Worm (Caenorhabditis elegans) whole organism, young adult: ENCODE results near the gene F45G2.8.

ENCODE experiments used
- F22D6.2 ChIP-seq: sonication (generic microtip); optimal IDR thresholded peaks from 2 replicates; lab custom pipeline; 2016; ENCODE audit warnings: mild to moderate bottlenecking, missing genetic modification characterization, missing compliant biosample characterization
- F52B5.7 ChIP-seq: sonication (generic microtip); optimal IDR thresholded peaks from 2 replicates; lab custom pipeline; 2016; ENCODE audit warnings: mild to moderate bottlenecking, missing genetic modification characterization, missing compliant biosample characterization
- F57A8.1 ChIP-seq: fragments of 200-800 bp; sonication (Bioruptor generic); optimal IDR thresholded peaks from 2 replicates; lab custom pipeline; 2018; ENCODE audit warnings: mild to moderate bottlenecking, missing genetic modification characterization, moderate library complexity, missing compliant biosample characterization
- K11D2.4 ChIP-seq: fragments of 200-800 bp; sonication (Bioruptor generic); IDR thresholded peaks from 2 replicates; pipeline ENCODE4 v1.3.6; 2022; ENCODE audit warnings: missing genetic modification reagents, missing genetic modification characterization, missing compliant biosample characterization
- T26A5.8 ChIP-seq: sonication (generic microtip); optimal IDR thresholded peaks from 2 replicates; lab custom pipeline; 2016; ENCODE audit warnings: missing genetic modification characterization, missing compliant biosample characterization
- aptf-3 ChIP-seq: fragments of 200-800 bp; sonication (Bioruptor generic); IDR thresholded peaks from 2 replicates; pipeline ENCODE4 v1.3.6; 2022; ENCODE audit warnings: missing genetic modification characterization, missing compliant biosample characterization
- athp-1 ChIP-seq: sonication (generic microtip); optimal IDR thresholded peaks from 2 replicates; lab custom pipeline; 2017; ENCODE audit warnings: mild to moderate bottlenecking, missing genetic modification characterization, missing compliant biosample characterization
- ceh-91 ChIP-seq: fragments of 200-800 bp; sonication (Bioruptor generic); IDR thresholded peaks from 2 replicates; pipeline ENCODE4 v1.3.6; 2022; ENCODE audit warnings: missing genetic modification reagents, missing genetic modification characterization, missing compliant biosample characterization
- egrh-3 ChIP-seq: fragments of 200-800 bp; sonication (Bioruptor generic); IDR thresholded peaks from 2 replicates; pipeline ENCODE4 v1.3.6; 2022; ENCODE audit warnings: missing genetic modification reagents, missing genetic modification characterization, missing compliant biosample characterization
- ets-4 ChIP-seq: fragments of 200-800 bp; sonication (Bioruptor generic); optimal IDR thresholded peaks from 2 replicates; lab custom pipeline; 2018; ENCODE audit warnings: mild to moderate bottlenecking, missing genetic modification characterization, missing compliant biosample characterization
- hlh-12 ChIP-seq: sonication (generic microtip); optimal IDR thresholded peaks from 2 replicates; lab custom pipeline; 2016; ENCODE audit warnings: missing genetic modification characterization, missing compliant biosample characterization
- hlh-26 ChIP-seq: fragments of 200-800 bp; sonication (Bioruptor generic); conservative IDR thresholded peaks from 2 replicates; pipeline ENCODE4 v1.3.6; 2022; ENCODE audit warnings: missing genetic modification reagents, missing genetic modification characterization, missing compliant biosample characterization
- hmg-1.2 ChIP-seq: fragments of 200-800 bp; sonication (Bioruptor generic); IDR thresholded peaks from 2 replicates; pipeline ENCODE4 v1.3.6; 2022; ENCODE audit warnings: missing genetic modification reagents, missing genetic modification characterization, missing compliant biosample characterization
- hrde-1 ChIP-seq: sonication (generic microtip); optimal IDR thresholded peaks from 2 replicates; lab custom pipeline; 2016; ENCODE audit warnings: missing genetic modification characterization, mild to moderate bottlenecking, missing compliant biosample characterization, moderate library complexity, missing genotype, missing genetic modification reagents, borderline replicate concordance
- hsf-1 ChIP-seq: fragments of 200-800 bp; sonication (Bioruptor generic); IDR thresholded peaks from 2 replicates; pipeline ENCODE4 v1.3.6; 2022; ENCODE audit warnings: missing genetic modification reagents, missing genetic modification characterization, missing compliant biosample characterization
- let-607 ChIP-seq, 2 experiments: fragments of 200-800 bp in 1 of 2; sonication (Bioruptor generic) in 1 of 2; sonication (generic microtip) in 1 of 2; optimal IDR thresholded peaks; 2 replicates each; lab custom pipeline; 2016 to 2018; ENCODE audit warnings: mild to moderate bottlenecking in 2 of 2, missing compliant biosample characterization in 2 of 2, missing genetic modification characterization in 2 of 2, moderate library complexity in 2 of 2, missing genotype in 1 of 2
- lin-35 ChIP-seq, 3 experiments: fragments of 150-350 bp in 2 of 3; sonication (generic microtip) in 1 of 3; optimal IDR thresholded peaks; 2 replicates each; lab custom pipeline; 2014 to 2018; ENCODE audit warnings: missing biosample characterization in 3 of 3, missing genetic modification characterization in 3 of 3, missing genetic modification reagents in 3 of 3
- lin-40 ChIP-seq: sonication (generic microtip); optimal IDR thresholded peaks from 2 replicates; lab custom pipeline; 2016; ENCODE audit warnings: missing genetic modification characterization, mild to moderate bottlenecking, missing compliant biosample characterization, missing genotype, missing genetic modification reagents
- lin-54 ChIP-seq: fragments of 200-800 bp; sonication (Bioruptor generic); optimal IDR thresholded peaks from 2 replicates; lab custom pipeline; 2018; ENCODE audit warnings: mild to moderate bottlenecking, missing genetic modification characterization, missing compliant biosample characterization
- lir-1 ChIP-seq: fragments of 200-800 bp; sonication (Bioruptor generic); conservative IDR thresholded peaks from 2 replicates; pipeline ENCODE4 v1.3.6; 2022; ENCODE audit warnings: missing genetic modification reagents, missing genetic modification characterization, missing compliant biosample characterization
- lsy-27 ChIP-seq: sonication (generic microtip); optimal IDR thresholded peaks from 2 replicates; lab custom pipeline; 2017; ENCODE audit warnings: missing genetic modification characterization, mild to moderate bottlenecking, missing compliant biosample characterization, antibody characterized with exemption, missing genotype, borderline replicate concordance; ENCODE audit not compliant: insufficient read depth
- madf-10 ChIP-seq: sonication (generic microtip); optimal IDR thresholded peaks from 2 replicates; lab custom pipeline; 2016; ENCODE audit warnings: mild to moderate bottlenecking, missing genetic modification characterization, missing compliant biosample characterization
- madf-8 ChIP-seq: fragments of 200-800 bp; sonication (Bioruptor generic); conservative IDR thresholded peaks from 2 replicates; pipeline ENCODE4 v1.3.6; 2022; ENCODE audit warnings: missing genetic modification reagents, missing genetic modification characterization, missing compliant biosample characterization
- nfyb-1 ChIP-seq: fragments of 200-800 bp; sonication (Bioruptor generic); IDR thresholded peaks from 2 replicates; pipeline ENCODE4 v1.3.6; 2022; ENCODE audit warnings: missing genetic modification reagents, missing genetic modification characterization, missing compliant biosample characterization
- nhr-90 ChIP-seq: sonication (generic microtip); optimal IDR thresholded peaks from 2 replicates; lab custom pipeline; 2016; ENCODE audit warnings: missing genotype, mild to moderate bottlenecking, missing genetic modification characterization, missing compliant biosample characterization
- pha-4 ChIP-seq: fragments of 150-350 bp; sonication (generic microtip); optimal IDR thresholded peaks from 2 replicates; lab custom pipeline; 2014; ENCODE audit warnings: missing biosample characterization, missing genetic modification reagents, missing genetic modification characterization
- rcor-1 ChIP-seq: fragments of 200-800 bp; sonication (Bioruptor generic); IDR thresholded peaks from 2 replicates; pipeline ENCODE4 v1.3.6; 2022; ENCODE audit warnings: missing genetic modification reagents, missing genetic modification characterization, missing compliant biosample characterization
- snpc-4 ChIP-seq, 5 experiments: fragments of 150-350 bp in 1 of 5; sonication (generic microtip) in 4 of 5; optimal IDR thresholded peaks; 2 replicates each; lab custom pipeline; 2014 to 2018; ENCODE audit warnings: missing genetic modification characterization in 5 of 5, missing biosample characterization in 3 of 5, antibody characterized with exemption in 2 of 5, mild to moderate bottlenecking in 2 of 5, missing compliant biosample characterization in 2 of 5, missing genotype in 2 of 5, moderate library complexity in 2 of 5, missing genetic modification reagents in 1 of 5
- tlf-1 ChIP-seq: fragments of 200-800 bp; sonication (Bioruptor generic); optimal IDR thresholded peaks from 2 replicates; lab custom pipeline; 2018; ENCODE audit warnings: mild to moderate bottlenecking, missing genetic modification characterization, missing compliant biosample characterization
- unc-130 ChIP-seq: sonication (generic microtip); optimal IDR thresholded peaks from 2 replicates; lab custom pipeline; 2016; ENCODE audit warnings: missing genetic modification reagents, missing genetic modification characterization, missing compliant biosample characterization
- ztf-22 ChIP-seq: fragments of 200-800 bp; sonication (Bioruptor generic); optimal IDR thresholded peaks from 2 replicates; lab custom pipeline; 2018; ENCODE audit warnings: mild to moderate bottlenecking, missing genetic modification characterization, moderate library complexity, missing compliant biosample characterization
- ztf-6 ChIP-seq: fragments of 200-800 bp; sonication (Bioruptor generic); IDR thresholded peaks from 2 replicates; pipeline ENCODE4 v1.3.6; 2022; ENCODE audit warnings: missing genetic modification reagents, missing genetic modification characterization, missing compliant biosample characterization

Gene F45G2.8

DNA sequence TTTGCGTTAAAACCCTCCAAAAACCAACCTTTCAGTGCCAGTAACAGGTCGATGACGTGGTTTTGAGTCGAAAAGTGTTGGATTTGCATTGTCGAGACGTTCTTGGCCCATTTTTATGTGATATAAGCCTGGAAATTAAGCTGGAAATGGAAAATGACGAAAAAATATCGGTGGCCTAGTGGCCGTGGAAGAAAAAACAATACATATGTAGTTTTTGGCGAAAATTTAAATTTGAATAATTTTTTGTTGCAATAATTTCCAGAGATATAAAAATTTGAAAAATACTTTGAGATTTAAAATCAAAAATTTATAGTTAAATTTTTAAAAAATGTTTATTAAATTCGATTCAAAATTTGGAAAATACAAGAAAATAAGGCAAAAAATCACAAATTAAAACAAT is 3.9 kb upstream of the F45G2.8 start, which contains the start of gene ciao-2B:
Gene ciao-2B (minus strand): TSS at position 130 of the 400 bp plus-strand sequence.
- peak in 1 of 3 experiments; percentile 64 for TF ChIP-seq lin-35 (GFP tag; optimal IDR thresholded peaks at IDR 0.05; lab: Kevin White, UChicago)
- no peak for TF ChIP-seq tlf-1
- no peak for TF ChIP-seq snpc-4 (GFP tag; optimal IDR thresholded peaks at IDR 0.05; lab: Kevin White, UChicago)
- TF ChIP-seq snpc-4 (tag; optimal IDR thresholded peaks at IDR 0.05; lab: Kevin White, UChicago): no peak
- peak; percentile 39 for TF ChIP-seq lin-54
- 0 out of 2 replicates have a peak, but pooled peaks have one; percentile 11 for TF ChIP-seq hsf-1 (GFP tag; lab: Robert Waterston, UW)
- TF ChIP-seq, all 124 proteins: peak for 3

DNA sequence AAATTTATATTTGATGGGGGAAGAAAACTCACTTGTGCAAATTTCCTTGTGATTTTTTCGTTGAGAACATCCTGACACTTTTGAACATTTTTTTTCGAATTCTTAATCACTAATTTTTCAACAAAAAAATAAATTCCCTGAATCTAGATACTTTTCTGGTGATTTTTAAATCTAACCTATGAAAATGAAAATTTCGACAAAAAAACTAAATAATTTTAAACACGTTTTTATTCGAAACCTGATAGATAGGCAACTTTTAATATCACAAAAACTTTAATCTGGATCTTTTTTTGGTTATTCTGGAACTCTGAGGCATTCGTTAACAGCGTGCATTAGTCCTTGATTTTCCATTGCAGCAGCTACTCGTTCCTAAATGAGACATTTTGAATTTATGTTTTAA is 1.4 kb upstream of the F45G2.8 start, which contains the start of gene F45G2.9:
Gene F45G2.9 (minus strand): TSS at position 101 of the 400 bp plus-strand sequence.
- no peak for TF ChIP-seq lsy-27
- TF ChIP-seq madf-8 (GFP tag; lab: Robert Waterston, UW): no peak
- TF ChIP-seq ztf-22 (GFP tag; lab: Kevin White, UChicago): no peak
- no peak for TF ChIP-seq unc-130 (GFP tag; lab: Kevin White, UChicago)
- TF ChIP-seq egrh-3 (GFP tag; lab: Robert Waterston, UW): no peak
- TF ChIP-seq F22D6.2 (tag; lab: Kevin White, UChicago): no peak
- no peak for TF ChIP-seq F52B5.7 (tag; lab: Kevin White, UChicago)
- no peak for TF ChIP-seq T26A5.8
- TF ChIP-seq nhr-90: no peak
- TF ChIP-seq nfyb-1: no peak
- TF ChIP-seq rcor-1: no peak

DNA sequence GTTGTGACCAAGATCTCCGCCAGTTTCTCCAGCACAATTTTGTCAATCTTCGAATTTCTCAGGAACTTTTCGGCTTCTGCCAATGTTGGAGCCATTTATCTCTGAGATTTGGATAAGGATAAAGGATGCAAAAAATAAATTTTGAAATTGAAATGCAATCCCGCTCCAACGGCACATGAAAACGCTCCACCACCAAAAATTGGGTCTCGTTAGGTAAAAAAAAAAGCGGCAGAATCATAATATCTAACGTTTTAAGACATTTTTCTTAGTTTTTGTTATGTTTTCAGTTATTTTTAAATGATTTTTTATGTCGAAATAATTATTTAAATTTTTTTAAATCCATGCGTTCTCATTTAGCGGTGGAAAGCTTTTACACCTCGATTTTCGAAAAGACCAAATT is 1.1 kb downstream of the F45G2.8 start, which contains the start of gene F45G2.7:
Gene F45G2.7 (minus strand): TSS at position 101 of the 400 bp plus-strand sequence.
- no peak for TF ChIP-seq lin-40 (tag; lab: Kevin White, UChicago)
- no peak for TF ChIP-seq ceh-91 (GFP tag; lab: Robert Waterston, UW)
- TF ChIP-seq pha-4 (tag; lab: Kevin White, UChicago): no peak
- no peak for TF ChIP-seq aptf-3 (GFP tag; lab: Robert Waterston, UW)

DNA sequence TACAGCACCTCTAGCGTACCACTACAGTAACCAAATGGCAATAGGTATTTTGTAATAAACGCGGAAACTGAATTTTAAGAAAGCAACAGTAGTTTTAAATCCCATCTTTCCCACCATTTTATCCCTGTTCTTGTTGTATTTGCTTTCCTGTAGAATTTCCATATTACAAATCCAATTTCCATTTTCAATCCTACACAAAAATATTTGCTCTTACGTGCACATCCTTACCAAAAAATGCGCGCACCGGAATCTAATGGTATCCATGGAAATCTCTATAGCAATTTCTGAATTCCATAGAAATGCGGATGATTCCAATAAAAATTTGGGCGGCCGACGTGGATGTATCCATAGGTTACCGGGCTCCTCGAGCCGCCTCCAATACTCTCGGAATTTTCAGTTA is 5.3 kb downstream of the F45G2.8 start, which contains the start of gene trf-1:
Gene trf-1 (plus strand): TSS at position 301 of the 400 bp plus-strand sequence.
- no peak for TF ChIP-seq F57A8.1 (GFP tag; lab: Kevin White, UChicago)
- no peak for TF ChIP-seq K11D2.4 (GFP tag; lab: Robert Waterston, UW)
- TF ChIP-seq hrde-1 (tag; lab: Kevin White, UChicago): no peak
- no peak for TF ChIP-seq madf-10 (tag; lab: Kevin White, UChicago)
- no peak for TF ChIP-seq aptf-3 (GFP tag; lab: Robert Waterston, UW)
- TF ChIP-seq lir-1 (GFP tag; lab: Robert Waterston, UW): no peak
- no peak for TF ChIP-seq hlh-12 (tag; lab: Kevin White, UChicago)
- TF ChIP-seq let-607 (tag; optimal IDR thresholded peaks at IDR 0.05; lab: Kevin White, UChicago): no peak
- no peak for TF ChIP-seq ets-4 (GFP tag; lab: Kevin White, UChicago)
- TF ChIP-seq hmg-1.2 (GFP tag; lab: Robert Waterston, UW): no peak
- TF ChIP-seq pha-4 (tag; lab: Kevin White, UChicago): no peak
- TF ChIP-seq athp-1 (tag; lab: Kevin White, UChicago): no peak
- no peak for TF ChIP-seq ztf-6 (GFP tag; lab: Robert Waterston, UW)
- no peak for TF ChIP-seq hlh-26
- TF ChIP-seq, all 124 proteins: peak for 0
